Worm (Caenorhabditis elegans) whole organism, L1 larva: ENCODE results near the gene str-44.

Experiments
- aha-1 ChIP-seq: fragments of 150-350 bp; optimal IDR thresholded peaks from 2 replicates; lab custom pipeline; 2014; ENCODE audit warnings: missing biosample characterization, missing genetic modification characterization
- ceh-8 ChIP-seq: fragments of 200-800 bp; sonication (Bioruptor generic); optimal IDR thresholded peaks from 2 replicates; lab custom pipeline; 2018; ENCODE audit warnings: mild to moderate bottlenecking, missing genetic modification characterization, moderate library complexity, missing compliant biosample characterization
- ceh-82 ChIP-seq, 3 experiments: fragments of 150-350 bp in 1 of 3; sonication (generic microtip) in 2 of 3; optimal IDR thresholded peaks; 2 replicates each; lab custom pipeline; 2014 to 2017; ENCODE audit warnings: missing biosample characterization in 3 of 3, missing genetic modification characterization in 3 of 3
- ces-1 ChIP-seq: fragments of 150-350 bp; optimal IDR thresholded peaks from 2 replicates; lab custom pipeline; 2014; ENCODE audit warnings: missing biosample characterization, missing genetic modification reagents, missing genetic modification characterization
- dsc-1 ChIP-seq: sonication (generic microtip); optimal IDR thresholded peaks from 2 replicates; lab custom pipeline; 2016; ENCODE audit warnings: mild to moderate bottlenecking, missing genetic modification characterization, missing compliant biosample characterization
- efl-1 ChIP-seq, 4 experiments: fragments of 150-350 bp; optimal IDR thresholded peaks in 3 of 4; peaks in 1 of 4; 1 replicate in 1 of 4; 2 replicates in 3 of 4; lab custom pipeline; 2014; ENCODE audit warnings: missing biosample characterization in 2 of 4, missing genetic modification characterization in 2 of 4, missing genetic modification reagents in 2 of 4
- efl-3 ChIP-seq: fragments of 200-800 bp; sonication (Bioruptor generic); optimal IDR thresholded peaks from 2 replicates; lab custom pipeline; 2018; ENCODE audit warnings: mild to moderate bottlenecking, missing genetic modification characterization, missing compliant biosample characterization
- egl-13 ChIP-seq: sonication (generic microtip); optimal IDR thresholded peaks from 2 replicates; lab custom pipeline; 2016; ENCODE audit warnings: missing genotype, missing genetic modification reagents, missing genetic modification characterization, missing compliant biosample characterization
- elt-2 ChIP-seq: sonication (generic microtip); optimal IDR thresholded peaks from 2 replicates; lab custom pipeline; 2016; ENCODE audit warnings: missing genetic modification characterization, mild to moderate bottlenecking, inconsistent platforms, missing compliant biosample characterization, missing genetic modification reagents
- fkh-8 ChIP-seq: sonication (generic microtip); optimal IDR thresholded peaks from 2 replicates; lab custom pipeline; 2016; ENCODE audit warnings: mild to moderate bottlenecking, missing genetic modification characterization, missing compliant biosample characterization
- fos-1 ChIP-seq: fragments of 150-350 bp; optimal IDR thresholded peaks from 2 replicates; lab custom pipeline; 2014; ENCODE audit warnings: missing biosample characterization, missing genetic modification characterization
- grh-1 ChIP-seq: fragments of 200-800 bp; sonication (Bioruptor generic); IDR thresholded peaks from 2 replicates; pipeline ENCODE4 v1.3.6; 2022; ENCODE audit warnings: missing genetic modification reagents, missing genetic modification characterization, missing compliant biosample characterization
- hlh-17 ChIP-seq: fragments of 200-800 bp; sonication (Bioruptor generic); optimal IDR thresholded peaks from 2 replicates; lab custom pipeline; 2018; ENCODE audit warnings: missing genetic modification characterization, mild to moderate bottlenecking, missing compliant biosample characterization, moderate library complexity, borderline replicate concordance
- hlh-4 ChIP-seq: sonication (generic microtip); optimal IDR thresholded peaks from 2 replicates; lab custom pipeline; 2016; ENCODE audit warnings: mild to moderate bottlenecking, missing genetic modification characterization, missing compliant biosample characterization
- hpl-2 ChIP-seq: fragments of 150-350 bp; optimal IDR thresholded peaks from 2 replicates; lab custom pipeline; 2014; ENCODE audit warnings: missing biosample characterization, missing genetic modification reagents, missing genetic modification characterization
- irx-1 ChIP-seq: sonication (generic microtip); optimal IDR thresholded peaks from 2 replicates; lab custom pipeline; 2016; ENCODE audit warnings: missing genetic modification characterization, missing compliant biosample characterization
- jun-1 ChIP-seq: fragments of 150-350 bp; optimal IDR thresholded peaks from 2 replicates; lab custom pipeline; 2014; ENCODE audit warnings: missing biosample characterization, missing genetic modification reagents, missing genetic modification characterization
- lin-35 ChIP-seq, 2 experiments: fragments of 150-350 bp; optimal IDR thresholded peaks; 2 replicates each; lab custom pipeline; 2014; ENCODE audit warnings: missing biosample characterization in 2 of 2, missing genetic modification characterization in 2 of 2, missing genetic modification reagents in 2 of 2
- mef-2 ChIP-seq: fragments of 150-350 bp; optimal IDR thresholded peaks from 2 replicates; lab custom pipeline; 2014; ENCODE audit warnings: missing biosample characterization, missing genetic modification characterization
- nhr-19 ChIP-seq: fragments of 200-800 bp; sonication (Bioruptor generic); conservative IDR thresholded peaks from 2 replicates; pipeline ENCODE4 v1.3.6; 2022; ENCODE audit warnings: missing genetic modification characterization, missing compliant biosample characterization
- nhr-20 ChIP-seq: sonication (generic microtip); optimal IDR thresholded peaks from 2 replicates; lab custom pipeline; 2016; ENCODE audit warnings: mild to moderate bottlenecking, missing genetic modification characterization, missing compliant biosample characterization
- nhr-71 ChIP-seq: sonication (generic microtip); optimal IDR thresholded peaks from 2 replicates; lab custom pipeline; 2016; ENCODE audit warnings: mild to moderate bottlenecking, missing genetic modification characterization, moderate library complexity, missing compliant biosample characterization
- nhr-90 ChIP-seq: sonication (generic microtip); optimal IDR thresholded peaks from 2 replicates; lab custom pipeline; 2016; ENCODE audit warnings: mild to moderate bottlenecking, missing genetic modification characterization, missing compliant biosample characterization; ENCODE audit not compliant: poor library complexity
- pag-3 ChIP-seq: sonication (generic microtip); optimal IDR thresholded peaks from 2 replicates; lab custom pipeline; 2017; ENCODE audit warnings: missing genetic modification characterization, mild to moderate bottlenecking, missing compliant biosample characterization, antibody characterized with exemption, borderline replicate concordance; ENCODE audit not compliant: insufficient read depth
- pax-3 ChIP-seq: fragments of 200-800 bp; sonication (Bioruptor generic); optimal IDR thresholded peaks from 2 replicates; lab custom pipeline; 2018; ENCODE audit warnings: mild to moderate bottlenecking, missing genetic modification characterization, moderate library complexity, missing compliant biosample characterization
- rnt-1 ChIP-seq: sonication (generic microtip); optimal IDR thresholded peaks from 2 replicates; lab custom pipeline; 2016; ENCODE audit warnings: mild to moderate bottlenecking, missing genetic modification characterization, moderate library complexity, missing compliant biosample characterization
- snu-23 ChIP-seq: sonication (generic microtip); optimal IDR thresholded peaks from 2 replicates; lab custom pipeline; 2016; ENCODE audit warnings: missing genetic modification characterization, missing compliant biosample characterization
- sox-4 ChIP-seq: sonication (generic microtip); optimal IDR thresholded peaks from 2 replicates; lab custom pipeline; 2016; ENCODE audit warnings: missing genetic modification characterization, missing compliant biosample characterization
- sup-37 ChIP-seq: fragments of 200-800 bp; sonication (Bioruptor generic); optimal IDR thresholded peaks from 2 replicates; lab custom pipeline; 2018; ENCODE audit warnings: mild to moderate bottlenecking, missing genetic modification characterization, missing compliant biosample characterization
- swsn-7 ChIP-seq: sonication (generic microtip); optimal IDR thresholded peaks from 2 replicates; lab custom pipeline; 2016; ENCODE audit warnings: missing genetic modification characterization, missing compliant biosample characterization
- tlp-1 ChIP-seq: fragments of 150-350 bp; optimal IDR thresholded peaks from 2 replicates; lab custom pipeline; 2014; ENCODE audit warnings: missing biosample characterization, missing genetic modification characterization
- unc-130 ChIP-seq: fragments of 150-350 bp; optimal IDR thresholded peaks from 2 replicates; lab custom pipeline; 2017; ENCODE audit warnings: missing biosample characterization, missing genetic modification characterization, inconsistent platforms
- unc-30 ChIP-seq: sonication (generic microtip); optimal IDR thresholded peaks from 2 replicates; lab custom pipeline; 2017; ENCODE audit warnings: missing biosample characterization, missing genetic modification characterization
- vab-15 ChIP-seq: sonication (generic microtip); optimal IDR thresholded peaks from 2 replicates; lab custom pipeline; 2017; ENCODE audit warnings: missing genotype, mild to moderate bottlenecking, missing genetic modification characterization, missing compliant biosample characterization
- xbp-1 ChIP-seq: sonication (generic microtip); optimal IDR thresholded peaks from 2 replicates; lab custom pipeline; 2016; ENCODE audit warnings: missing genetic modification characterization, missing compliant biosample characterization
- zag-1 ChIP-seq: fragments of 150-350 bp; optimal IDR thresholded peaks from 2 replicates; lab custom pipeline; 2014; ENCODE audit warnings: missing biosample characterization, missing genetic modification characterization
- ztf-11 ChIP-seq, 2 experiments: sonication (generic microtip); optimal IDR thresholded peaks; 2 replicates each; lab custom pipeline; 2016 to 2017; ENCODE audit warnings: missing genetic modification characterization in 2 of 2, missing biosample characterization in 1 of 2, missing compliant biosample characterization in 1 of 2
- ztf-4 ChIP-seq: fragments of 150-350 bp; optimal IDR thresholded peaks from 2 replicates; lab custom pipeline; 2014; ENCODE audit warnings: missing biosample characterization, missing genetic modification characterization

Gene str-44

ce11 chrIV:7178942-7179341 is 2.0 kb downstream of the str-44 start, which contains the start of gene C42D4.3:
Gene C42D4.3, plus strand, starts transcription at chrIV:7179239.
- TF ChIP-seq pax-3 (tag; lab: Kevin White, UChicago) (no peak), dsc-1 (tag; lab: Kevin White, UChicago) (no peak), swsn-7 (tag; lab: Kevin White, UChicago) (no peak), ztf-4 (tag; lab: Kevin White, UChicago) (no peak), nhr-71 (tag; lab: Kevin White, UChicago) (no peak), nhr-19 (no peak), hlh-17 (GFP tag; lab: Kevin White, UChicago) (no peak), elt-2 (tag; lab: Kevin White, UChicago) (no peak), hpl-2 (GFP tag; lab: Kevin White, UChicago) (no peak), grh-1 (GFP tag; lab: Robert Waterston, UW) (no peak), irx-1 (tag; lab: Kevin White, UChicago) (no peak), efl-1 (optimal IDR thresholded peaks at IDR 0.05; lab: Kevin White, UChicago) (no peak), efl-1 (GFP tag; optimal IDR thresholded peaks at IDR 0.05 in 1 of 2; lab: Kevin White, UChicago) (no peak), aha-1 (no peak), egl-13 (tag; lab: Kevin White, UChicago) (no peak)

ce11 chrIV:7180304-7180703 is 3.3 kb downstream of the str-44 start, which contains the start of gene cest-10:
Gene cest-10, plus strand, starts transcription at chrIV:7180557.
- TF ChIP-seq efl-1 (optimal IDR thresholded peaks at IDR 0.05; lab: Kevin White, UChicago) = no peak
- TF ChIP-seq efl-1 (GFP tag; optimal IDR thresholded peaks at IDR 0.05 in 1 of 2; lab: Kevin White, UChicago) = peak in 1 of 2 experiments; percentile 50
- peak; percentile 32 for TF ChIP-seq tlp-1 (tag; lab: Kevin White, UChicago)
- no peak for TF ChIP-seq nhr-20 (tag; lab: Kevin White, UChicago)
- no peak for TF ChIP-seq aha-1
- peak; percentile 13 for TF ChIP-seq jun-1 (tag; lab: Kevin White, UChicago)
- peak; percentile 74 for TF ChIP-seq elt-2 (tag; lab: Kevin White, UChicago)

ce11 chrIV:7182818-7183217 is 5.8 kb downstream of the str-44 start:
- TF ChIP-seq pag-3 (tag; lab: Kevin White, UChicago) (no peak), efl-3 (GFP tag; lab: Kevin White, UChicago) (no peak), fos-1 (no peak), snu-23 (GFP tag; lab: Kevin White, UChicago) (no peak), rnt-1 (no peak), ceh-8 (GFP tag; lab: Kevin White, UChicago) (no peak), ces-1 (GFP tag; lab: Kevin White, UChicago) (no peak), sup-37 (GFP tag; lab: Kevin White, UChicago) (no peak), hlh-17 (GFP tag; lab: Kevin White, UChicago) (no peak), tlp-1 (tag; lab: Kevin White, UChicago) (no peak), zag-1 (tag; lab: Kevin White, UChicago) (no peak), hlh-4 (tag; lab: Kevin White, UChicago) (no peak), fkh-8 (tag; lab: Kevin White, UChicago) (no peak)

- TF ChIP-seq nhr-71 (tag; lab: Kevin White, UChicago) (no peak), fos-1 (no peak), egl-13 (tag; lab: Kevin White, UChicago) (no peak), pax-3 (tag; lab: Kevin White, UChicago) (no peak), mef-2 (tag; lab: Kevin White, UChicago) (no peak), nhr-90 (tag; lab: Kevin White, UChicago) (no peak), unc-30 (tag; lab: Kevin White, UChicago) (no peak), unc-130 (tag; lab: Kevin White, UChicago) (no peak), xbp-1 (tag; lab: Kevin White, UChicago) (no peak), ces-1 (GFP tag; lab: Kevin White, UChicago) (no peak), efl-1 (optimal IDR thresholded peaks at IDR 0.05; lab: Kevin White, UChicago) (no peak), efl-1 (GFP tag; optimal IDR thresholded peaks at IDR 0.05 in 1 of 2; lab: Kevin White, UChicago) (no peak), ceh-82 (tag; optimal IDR thresholded peaks at IDR 0.05; lab: Kevin White, UChicago) (no peak), dsc-1 (tag; lab: Kevin White, UChicago) (no peak), sox-4 (tag; lab: Kevin White, UChicago) (no peak), lin-35 (GFP tag; optimal IDR thresholded peaks at IDR 0.05; lab: Kevin White, UChicago) (no peak), ztf-11 (tag; optimal IDR thresholded peaks at IDR 0.05; lab: Kevin White, UChicago) (no peak), vab-15 (no peak)
Observed at ce11 chrIV:7184597-7184996, 7.6 kb downstream of the str-44 start, which contains the start of gene clec-179. Gene clec-179, minus strand, starts transcription at chrIV:7184697.
